Worm (Caenorhabditis elegans) whole organism, L4/young adult: ENCODE data around the gene crn-3.

ENCODE experiments used
- W03F9.2 ChIP-seq: fragments of 150-350 bp; optimal IDR thresholded peaks from 2 replicates; lab custom pipeline; 2014; ENCODE audit warnings: missing biosample characterization, missing genetic modification characterization
- dao-5 ChIP-seq: sonication (generic microtip); optimal IDR thresholded peaks from 2 replicates; lab custom pipeline; 2016; ENCODE audit warnings: missing genotype, missing genetic modification characterization, moderate library complexity, missing compliant biosample characterization
- him-1 ChIP-seq: sonication (generic microtip); optimal IDR thresholded peaks from 2 replicates; lab custom pipeline; 2016; ENCODE audit warnings: missing genotype, missing genetic modification reagents, missing genetic modification characterization, missing compliant biosample characterization

The crn-3 gene

ce11 chrII:10621965-10622364 is 34.1 kb downstream of the crn-3 start, which contains the start of gene cutl-9:
Gene cutl-9 (plus strand): TSS chrII:10622265.
- TF ChIP-seq W03F9.2 = no peak
- TF ChIP-seq him-1 (tag; lab: Kevin White, UChicago) = no peak
- TF ChIP-seq dao-5 = no peak

DNA sequence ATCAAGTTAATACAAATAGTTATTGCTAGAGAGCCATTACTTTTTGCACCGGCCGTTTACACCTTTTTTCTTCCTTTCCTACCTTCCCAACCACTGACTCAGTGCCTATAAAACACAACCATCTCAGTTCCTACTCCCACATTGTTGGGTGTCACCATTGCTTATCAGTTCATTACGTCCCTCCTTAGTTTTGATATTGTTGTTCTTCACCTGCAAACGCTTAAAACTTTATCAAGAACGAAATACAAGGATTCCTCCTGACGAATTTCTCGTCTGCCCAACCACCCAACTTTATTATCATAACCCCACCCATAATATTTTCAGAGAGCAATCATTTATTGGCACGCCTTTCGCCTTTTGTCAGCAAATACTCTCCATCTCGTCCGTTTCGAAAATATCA is 39.2 kb downstream of the crn-3 start:
- TF ChIP-seq him-1 (tag; lab: Kevin White, UChicago) (no peak), W03F9.2 (no peak), dao-5 (no peak)

DNA sequence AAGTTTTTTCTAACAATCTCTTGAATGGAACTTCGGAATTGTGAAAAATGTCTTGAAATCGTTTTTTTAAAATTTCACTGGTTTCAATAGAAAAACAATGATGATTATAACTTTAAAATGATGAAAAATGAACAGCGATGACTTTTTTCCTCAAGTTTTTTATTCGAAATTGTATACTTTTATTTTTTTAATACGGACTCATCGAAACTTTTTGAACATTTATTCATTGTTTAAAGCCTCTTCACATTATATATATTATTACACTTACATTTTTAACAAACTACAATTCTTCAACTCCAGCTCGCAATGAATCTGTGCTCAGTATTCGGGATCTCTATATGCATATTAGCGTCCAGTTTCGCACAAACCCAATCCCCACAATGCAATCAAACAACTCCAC is 40.1 kb downstream of the crn-3 start, which contains the start of gene M28.8:
M28.8 (plus strand) TSS at position 301 of the 400 bp plus-strand sequence.
- TF ChIP-seq W03F9.2 = no peak
- no peak for TF ChIP-seq dao-5
- TF ChIP-seq him-1 (tag; lab: Kevin White, UChicago) = no peak

- TF ChIP-seq him-1 (tag; lab: Kevin White, UChicago) (no peak), dao-5 (no peak), W03F9.2 (no peak)
Measured at ce11 chrII:10630944-10631343, 43.1 kb downstream of the crn-3 start.

- TF ChIP-seq dao-5 = no peak
- no peak for TF ChIP-seq him-1 (tag; lab: Kevin White, UChicago)
- no peak for TF ChIP-seq W03F9.2
Measured at ce11 chrII:10639110-10639509, 51.3 kb downstream of the crn-3 start, which contains the start of gene M28.9. Gene M28.9 (plus strand): TSS chrII:10639410.
